Worm (Caenorhabditis elegans) whole organism, L2 larva: ENCODE measurements around the gene ced-2.

Experiments
- C34F6.9 ChIP-seq: fragments of 150-350 bp; optimal IDR thresholded peaks from 2 replicates; lab custom pipeline; 2014; ENCODE audit warnings: missing biosample characterization, missing genetic modification characterization
- F13H6.1 ChIP-seq: sonication (generic microtip); optimal IDR thresholded peaks from 2 replicates; lab custom pipeline; 2016; ENCODE audit warnings: missing genetic modification characterization, missing compliant biosample characterization
- Y55F3AM.14 ChIP-seq: fragments of 200-800 bp; sonication (Bioruptor generic); optimal IDR thresholded peaks from 2 replicates; lab custom pipeline; 2018; ENCODE audit warnings: mild to moderate bottlenecking, missing genetic modification characterization, missing compliant biosample characterization
- ZK546.5 ChIP-seq: sonication (generic microtip); optimal IDR thresholded peaks from 2 replicates; lab custom pipeline; 2017; ENCODE audit warnings: missing biosample characterization, missing genetic modification characterization
- aly-2 ChIP-seq: fragments of 150-350 bp; optimal IDR thresholded peaks from 2 replicates; lab custom pipeline; 2014; ENCODE audit warnings: missing biosample characterization, missing genetic modification characterization
- ama-1 ChIP-seq: fragments of 150-350 bp; optimal IDR thresholded peaks from 2 replicates; lab custom pipeline; 2018; ENCODE audit warnings: inconsistent platforms
- blmp-1 ChIP-seq: sonication (generic microtip); optimal IDR thresholded peaks from 2 replicates; lab custom pipeline; 2017; ENCODE audit warnings: missing genetic modification characterization, mild to moderate bottlenecking, missing compliant biosample characterization, antibody characterized with exemption, moderate library complexity; ENCODE audit not compliant: insufficient read depth
- ceh-16 ChIP-seq: fragments of 150-350 bp; optimal IDR thresholded peaks from 2 replicates; lab custom pipeline; 2014; ENCODE audit warnings: missing biosample characterization, missing genetic modification characterization
- ceh-82 ChIP-seq: fragments of 150-350 bp; optimal IDR thresholded peaks from 2 replicates; lab custom pipeline; 2014; ENCODE audit warnings: missing biosample characterization, missing genetic modification characterization
- crh-2 ChIP-seq: sonication (generic microtip); optimal IDR thresholded peaks from 2 replicates; lab custom pipeline; 2017; ENCODE audit warnings: missing biosample characterization, missing genetic modification characterization
- dmd-4 ChIP-seq: sonication (generic microtip); optimal IDR thresholded peaks from 2 replicates; lab custom pipeline; 2017; ENCODE audit warnings: missing biosample characterization, missing genetic modification characterization
- egl-27 ChIP-seq: sonication (generic microtip); optimal IDR thresholded peaks from 3 replicates; lab custom pipeline; 2017; ENCODE audit warnings: missing biosample characterization, missing genetic modification reagents, missing genetic modification characterization
- elt-1 ChIP-seq: fragments of 150-350 bp; optimal IDR thresholded peaks from 2 replicates; lab custom pipeline; 2014; ENCODE audit warnings: missing biosample characterization, missing genetic modification characterization
- fos-1 ChIP-seq: fragments of 150-350 bp; optimal IDR thresholded peaks from 2 replicates; lab custom pipeline; 2014; ENCODE audit warnings: missing biosample characterization, missing genetic modification characterization
- gmeb-1 ChIP-seq: fragments of 150-350 bp; optimal IDR thresholded peaks from 2 replicates; lab custom pipeline; 2014; ENCODE audit warnings: missing biosample characterization, missing genetic modification characterization
- lin-11 ChIP-seq: fragments of 150-350 bp; sonication (generic microtip); optimal IDR thresholded peaks from 2 replicates; lab custom pipeline; 2014; ENCODE audit warnings: missing biosample characterization, missing genetic modification characterization, inconsistent platforms, mixed read lengths
- lin-13 ChIP-seq: fragments of 150-350 bp; optimal IDR thresholded peaks from 2 replicates; lab custom pipeline; 2014; ENCODE audit warnings: missing biosample characterization, missing genetic modification reagents, missing genetic modification characterization
- lin-39 ChIP-seq: fragments of 150-350 bp; optimal IDR thresholded peaks from 2 replicates; lab custom pipeline; 2014; ENCODE audit warnings: missing biosample characterization, missing genetic modification reagents, missing genetic modification characterization
- lsy-2 ChIP-seq, 2 experiments: fragments of 150-350 bp in 1 of 2; sonication (generic microtip) in 1 of 2; optimal IDR thresholded peaks; 2 replicates each; lab custom pipeline; 2014 to 2017; ENCODE audit warnings: missing biosample characterization in 2 of 2, missing genetic modification characterization in 2 of 2
- mab-5 ChIP-seq: fragments of 150-350 bp; optimal IDR thresholded peaks from 2 replicates; lab custom pipeline; 2014; ENCODE audit warnings: missing biosample characterization, missing genetic modification characterization
- mbf-1 ChIP-seq: sonication (generic microtip); optimal IDR thresholded peaks from 2 replicates; lab custom pipeline; 2017; ENCODE audit warnings: missing biosample characterization, missing genetic modification characterization
- mdl-1 ChIP-seq, 2 experiments: fragments of 150-350 bp in 1 of 2; sonication (generic microtip) in 1 of 2; optimal IDR thresholded peaks; 2 replicates each; lab custom pipeline; 2017; ENCODE audit warnings: missing biosample characterization in 2 of 2, missing genetic modification characterization in 2 of 2
- nhr-10 ChIP-seq: sonication (generic microtip); optimal IDR thresholded peaks from 2 replicates; lab custom pipeline; 2017; ENCODE audit warnings: missing biosample characterization, missing genetic modification characterization
- nhr-11 ChIP-seq: fragments of 150-350 bp; optimal IDR thresholded peaks from 2 replicates; lab custom pipeline; 2014; ENCODE audit warnings: missing biosample characterization, missing genetic modification characterization
- nhr-12 ChIP-seq: fragments of 150-350 bp; optimal IDR thresholded peaks from 2 replicates; lab custom pipeline; 2014; ENCODE audit warnings: missing biosample characterization, missing genetic modification characterization
- nhr-129 ChIP-seq: fragments of 150-350 bp; optimal IDR thresholded peaks from 2 replicates; lab custom pipeline; 2014; ENCODE audit warnings: missing biosample characterization, missing genetic modification characterization
- nhr-21 ChIP-seq: fragments of 150-350 bp; optimal IDR thresholded peaks from 2 replicates; lab custom pipeline; 2014; ENCODE audit warnings: missing biosample characterization, missing genetic modification characterization
- nhr-25 ChIP-seq: fragments of 150-350 bp; sonication (generic microtip); optimal IDR thresholded peaks from 3 replicates; lab custom pipeline; 2014; ENCODE audit warnings: missing biosample characterization, missing genetic modification characterization
- nhr-6 ChIP-seq: fragments of 150-350 bp; optimal IDR thresholded peaks from 2 replicates; lab custom pipeline; 2014; ENCODE audit warnings: missing biosample characterization, missing genetic modification characterization
- nhr-77 ChIP-seq: fragments of 150-350 bp; optimal IDR thresholded peaks from 2 replicates; lab custom pipeline; 2014; ENCODE audit warnings: missing biosample characterization, missing genetic modification characterization
- sem-4 ChIP-seq: fragments of 150-350 bp; optimal IDR thresholded peaks from 2 replicates; lab custom pipeline; 2014; ENCODE audit warnings: missing biosample characterization, missing genetic modification reagents, missing genetic modification characterization
- skn-1 ChIP-seq: sonication (generic microtip); optimal IDR thresholded peaks from 2 replicates; lab custom pipeline; 2017; ENCODE audit warnings: missing biosample characterization, missing genetic modification characterization
- sma-3 ChIP-seq: sonication (generic microtip); optimal IDR thresholded peaks from 2 replicates; lab custom pipeline; 2016; ENCODE audit warnings: missing genetic modification reagents, missing genetic modification characterization, missing compliant biosample characterization
- sma-9 ChIP-seq, 2 experiments: fragments of 150-350 bp in 1 of 2; sonication (generic microtip) in 1 of 2; optimal IDR thresholded peaks; 2 replicates each; lab custom pipeline; 2014 to 2016; ENCODE audit warnings: missing genetic modification characterization in 2 of 2, mild to moderate bottlenecking in 1 of 2, missing biosample characterization in 1 of 2, missing compliant biosample characterization in 1 of 2, missing genetic modification reagents in 1 of 2, moderate library complexity in 1 of 2
- snpc-4 ChIP-seq: fragments of 150-350 bp; optimal IDR thresholded peaks from 2 replicates; lab custom pipeline; 2014; ENCODE audit warnings: missing biosample characterization, missing genetic modification characterization
- unc-39 ChIP-seq: fragments of 150-350 bp; optimal IDR thresholded peaks from 2 replicates; lab custom pipeline; 2014; ENCODE audit warnings: missing biosample characterization, missing genetic modification characterization
- unc-55 ChIP-seq: fragments of 150-350 bp; sonication (generic microtip); optimal IDR thresholded peaks from 3 replicates; lab custom pipeline; 2014; ENCODE audit warnings: missing biosample characterization, missing genetic modification reagents, missing genetic modification characterization
- zag-1 ChIP-seq: fragments of 150-350 bp; optimal IDR thresholded peaks from 2 replicates; lab custom pipeline; 2014; ENCODE audit warnings: missing biosample characterization, missing genetic modification characterization
- ztf-11 ChIP-seq: sonication (generic microtip); optimal IDR thresholded peaks from 2 replicates; lab custom pipeline; 2017; ENCODE audit warnings: missing biosample characterization, missing genetic modification characterization
- ztf-4 ChIP-seq: fragments of 150-350 bp; optimal IDR thresholded peaks from 2 replicates; lab custom pipeline; 2014; ENCODE audit warnings: missing biosample characterization, missing genetic modification characterization

The ced-2 gene

ce11 chrIV:1576731-1577130, 20.4 kb upstream of the ced-2 start, which contains the start of gene Y41D4B.14:
TSS of gene Y41D4B.14 (plus strand) at chrIV:1577031.
- TF ChIP-seq ztf-11 (tag; lab: Kevin White, UChicago) (no peak), nhr-10 (tag; lab: Kevin White, UChicago) (no peak), crh-2 (tag; lab: Kevin White, UChicago) (no peak), ceh-82 (tag; lab: Kevin White, UChicago) (no peak), nhr-12 (tag; lab: Kevin White, UChicago) (no peak), ZK546.5 (tag; lab: Kevin White, UChicago) (no peak), sma-3 (GFP tag; lab: Kevin White, UChicago) (no peak)

DNA sequence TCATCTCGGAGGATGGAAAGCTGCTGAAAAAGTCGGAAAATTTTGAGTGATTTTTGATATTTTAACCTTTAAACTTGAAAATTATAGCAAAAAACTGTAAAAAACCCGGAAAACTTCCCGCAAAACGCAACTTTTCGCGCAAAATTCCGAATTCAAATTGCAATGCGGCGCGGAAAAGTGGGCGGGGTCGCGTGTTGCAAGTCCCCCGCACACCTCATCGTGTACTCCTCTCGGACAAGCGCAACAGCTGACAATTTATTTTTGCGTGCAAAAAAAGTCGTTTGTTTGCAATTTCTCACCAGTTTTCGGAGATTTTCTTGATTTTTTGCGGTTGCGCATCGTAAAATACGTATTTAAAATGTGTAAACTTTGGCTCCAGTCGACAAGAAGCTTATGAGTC, 1.3 kb upstream of the ced-2 start, which contains the start of gene npp-8:
TSS of gene npp-8 (minus strand) at position 23 of the 400 bp plus-strand sequence.
- TF ChIP-seq skn-1 (tag; lab: Kevin White, UChicago) (peak; percentile 6), unc-55 (peak; percentile 95), lin-13 (GFP tag; lab: Kevin White, UChicago) (peak; percentile 94), ztf-11 (tag; lab: Kevin White, UChicago) (peak; percentile 34), mbf-1 (no peak), snpc-4 (peak; percentile 48), nhr-11 (tag; lab: Kevin White, UChicago) (no peak), nhr-21 (tag; lab: Kevin White, UChicago) (peak; percentile 78), sem-4 (tag; lab: Kevin White, UChicago) (peak; percentile 78), C34F6.9 (tag; lab: Kevin White, UChicago) (peak; percentile 74), F13H6.1 (tag; lab: Kevin White, UChicago) (peak; percentile 93), nhr-25 (tag; lab: Kevin White, UChicago) (peak; percentile 89), lin-39 (tag; lab: Kevin White, UChicago) (no peak), ztf-4 (tag; lab: Kevin White, UChicago) (peak; percentile 81), nhr-10 (tag; lab: Kevin White, UChicago) (no peak), gmeb-1 (tag; lab: Kevin White, UChicago) (peak; percentile 78), lsy-2 (tag; optimal IDR thresholded peaks at IDR 0.05; lab: Kevin White, UChicago) (peak; percentile 80 to 89), ceh-82 (tag; lab: Kevin White, UChicago) (peak; percentile 44), mab-5 (tag; lab: Kevin White, UChicago) (peak; percentile 89), lin-11 (tag; lab: Kevin White, UChicago) (peak; percentile 86), fos-1 (tag; lab: Kevin White, UChicago) (peak; percentile 59), egl-27 (tag; lab: Kevin White, UChicago) (peak; percentile 23), nhr-77 (peak; percentile 32), sma-3 (GFP tag; lab: Kevin White, UChicago) (peak; percentile 90), crh-2 (tag; lab: Kevin White, UChicago) (peak; percentile 80), mdl-1 (tag; optimal IDR thresholded peaks at IDR 0.05; lab: Kevin White, UChicago) (peak in 1 of 2 experiments; percentile 55), dmd-4 (no peak), nhr-129 (tag; lab: Kevin White, UChicago) (peak; percentile 78), ama-1 (no peak), nhr-12 (tag; lab: Kevin White, UChicago) (no peak), aly-2 (tag; lab: Kevin White, UChicago) (no peak), Y55F3AM.14 (peak; percentile 38), blmp-1 (peak; percentile 14), zag-1 (tag; lab: Kevin White, UChicago) (peak; percentile 48), nhr-6 (peak; percentile 62), ceh-16 (no peak)

ce11 chrIV:1600784-1601183, 3.7 kb downstream of the ced-2 start:
- TF ChIP-seq unc-39 (tag; lab: Kevin White, UChicago) (no peak), mab-5 (tag; lab: Kevin White, UChicago) (no peak), sma-9 (GFP tag; optimal IDR thresholded peaks at IDR 0.05; lab: Kevin White, UChicago) (no peak), sma-9 (tag; optimal IDR thresholded peaks at IDR 0.05; lab: Kevin White, UChicago) (no peak), elt-1 (tag; lab: Kevin White, UChicago) (no peak), ZK546.5 (tag; lab: Kevin White, UChicago) (no peak), nhr-11 (tag; lab: Kevin White, UChicago) (no peak)
- TF ChIP-seq, all 48 proteins: peak for 0
